Worm (Caenorhabditis elegans): ENCODE results near the gene spp-13.
A peak's percentile ranks its signal among the peaks of the same experiment; 100 is the strongest.

Gene spp-13

ce11 chrX:8404308-8405085 is 13.8 kb downstream of the spp-13 start (continued):
- TF ChIP-seq tbp1 (GFP tag; optimal IDR thresholded peaks at IDR 0.05) (peak; percentile 93), die-1 (tag; optimal IDR thresholded peaks at IDR 0.05) (peak; percentile 98), xnd-1 (tag; optimal IDR thresholded peaks at IDR 0.05) (no peak), hlh-12 (tag; optimal IDR thresholded peaks at IDR 0.05) (peak; percentile 87), fkh-3 (tag; optimal IDR thresholded peaks at IDR 0.05) (peak; percentile 88), cebp-1 (GFP tag; IDR thresholded peaks at IDR 0.05) (peak; percentile 86), cebp-1 (tag; optimal IDR thresholded peaks at IDR 0.05) (peak; percentile 95), D2030.7 (GFP tag; IDR thresholded peaks at IDR 0.05) (peak; percentile 80), mel-28 (tag; optimal IDR thresholded peaks at IDR 0.05; ENCODE audit: borderline replicate concordance) (peak; percentile 74), snpc-1.3 (tag; optimal IDR thresholded peaks at IDR 0.05; ENCODE audit: insufficient read depth) (peak; percentile 83), tbx-9 (tag; optimal IDR thresholded peaks at IDR 0.05; ENCODE audit: borderline replicate concordance) (peak; percentile 81), chd-7 (tag; optimal IDR thresholded peaks at IDR 0.05) (peak; percentile 95), egl-18 (GFP tag; IDR thresholded peaks at IDR 0.05) (no peak), him-1 (tag; optimal IDR thresholded peaks at IDR 0.05) (peak; percentile 97), C06A6.2 (GFP tag; conservative IDR thresholded peaks at IDR 0.05) (peak; percentile 78; the same call in 1 of the 2 replicates), ceh-91 (GFP tag; IDR thresholded peaks at IDR 0.05) (peak; percentile 54), nfya-1 (tag; optimal IDR thresholded peaks at IDR 0.05; ENCODE audit: borderline replicate concordance, insufficient read depth) (no peak), pha-4 (tag; optimal IDR thresholded peaks at IDR 0.05) (no peak), sptf-2 (GFP tag; optimal IDR thresholded peaks at IDR 0.05) (peak; percentile 57), ztf-3 (GFP tag; optimal IDR thresholded peaks at IDR 0.05) (peak; percentile 62), hsf-1 (GFP tag; IDR thresholded peaks at IDR 0.05) (peak; percentile 64; the same call in 1 of the 2 replicates), nfya-2 (GFP tag; IDR thresholded peaks at IDR 0.05) (no peak), dox-1 (GFP tag; IDR thresholded peaks at IDR 0.05) (peak; percentile 94), F55B11.4 (tag; optimal IDR thresholded peaks at IDR 0.05; ENCODE audit: borderline replicate concordance, insufficient read depth) (no peak), zim-3 (tag; optimal IDR thresholded peaks at IDR 0.05) (peak; percentile 97), K12H6.12 (tag; optimal IDR thresholded peaks at IDR 0.05) (peak; percentile 91), rec-8 (tag; optimal IDR thresholded peaks at IDR 0.05) (peak; percentile 86 to 87), madf-8 (GFP tag; conservative IDR thresholded peaks at IDR 0.05) (peak; percentile 46), ceh-27 (GFP tag; optimal IDR thresholded peaks at IDR 0.05) (peak; percentile 94), madf-3 (GFP tag; IDR thresholded peaks at IDR 0.05) (peak; percentile 82), ztf-25 (GFP tag; IDR thresholded peaks at IDR 0.05) (peak; percentile 98), cebp-2 (GFP tag; IDR thresholded peaks at IDR 0.05) (0 out of 2 replicates have a peak, but pooled peaks have one; percentile 71), T26A5.8 (tag; optimal IDR thresholded peaks at IDR 0.05) (peak; percentile 90), lin-40 (tag; optimal IDR thresholded peaks at IDR 0.05) (peak; percentile 94), let-526 (GFP tag; IDR thresholded peaks at IDR 0.05) (peak; percentile 89), zfh-2 (GFP tag; conservative IDR thresholded peaks at IDR 0.05) (peak; percentile 93), bed-1 (GFP tag; IDR thresholded peaks at IDR 0.05) (no peak), repo-1 (tag; optimal IDR thresholded peaks at IDR 0.05) (peak; percentile 94), efl-1 (GFP tag; optimal IDR thresholded peaks at IDR 0.05) (no peak), ztf-18 (tag; optimal IDR thresholded peaks at IDR 0.05) (peak; percentile 79), ceh-40 (GFP tag; IDR thresholded peaks at IDR 0.05) (peak; percentile 88), mes-4 (tag; optimal IDR thresholded peaks at IDR 0.05) (peak; percentile 66), aptf-2 (GFP tag; conservative IDR thresholded peaks at IDR 0.05) (peak; percentile 82; the same call in 1 of the 2 replicates), nhr-90 (tag; optimal IDR thresholded peaks at IDR 0.05) (peak; percentile 94), nhr-80 (tag; optimal IDR thresholded peaks at IDR 0.05) (peak; percentile 77), ceh-100 (GFP tag; IDR thresholded peaks at IDR 0.05) (peak; percentile 61; the same call in 1 of the 2 replicates), Y79H2A.3 (GFP tag; conservative IDR thresholded peaks at IDR 0.05) (0 out of 2 replicates have a peak, but pooled peaks have one; percentile 17)
